Worm (Caenorhabditis elegans) whole organism, L4 larva: ENCODE data around the gene srw-102.

Source experiments
- Y48G9A.11 ChIP-seq: fragments of 200-800 bp; sonication (Bioruptor generic); IDR thresholded peaks from 2 replicates; pipeline ENCODE4 v1.3.6; 2022; ENCODE audit warnings: missing genetic modification reagents, missing genetic modification characterization, missing compliant biosample characterization
- attf-4 ChIP-seq: sonication (generic microtip); optimal IDR thresholded peaks from 3 replicates; lab custom pipeline; 2017; ENCODE audit warnings: missing biosample characterization, missing genetic modification characterization
- ceh-82 ChIP-seq: sonication (generic microtip); optimal IDR thresholded peaks from 2 replicates; lab custom pipeline; 2017; ENCODE audit warnings: missing biosample characterization, missing genetic modification characterization
- dmd-6 ChIP-seq: fragments of 200-800 bp; sonication (Bioruptor generic); IDR thresholded peaks from 2 replicates; pipeline ENCODE4 v1.3.6; 2022; ENCODE audit warnings: missing genetic modification reagents, missing genetic modification characterization, missing compliant biosample characterization
- lsy-2 ChIP-seq, 2 experiments: fragments of 150-350 bp in 1 of 2; sonication (generic microtip) in 1 of 2; optimal IDR thresholded peaks; 2 replicates each; lab custom pipeline; 2014 to 2017; ENCODE audit warnings: missing biosample characterization in 2 of 2, missing genetic modification characterization in 2 of 2
- nhr-10 ChIP-seq: fragments of 150-350 bp; optimal IDR thresholded peaks from 2 replicates; lab custom pipeline; 2014; ENCODE audit warnings: missing biosample characterization, missing genetic modification characterization
- nhr-11 ChIP-seq: fragments of 150-350 bp; optimal IDR thresholded peaks from 2 replicates; lab custom pipeline; 2014; ENCODE audit warnings: missing biosample characterization, missing genetic modification characterization
- nhr-76 ChIP-seq: fragments of 150-350 bp; optimal IDR thresholded peaks from 2 replicates; lab custom pipeline; 2014; ENCODE audit warnings: missing biosample characterization, missing genetic modification characterization
- pqm-1 ChIP-seq: sonication (generic microtip); optimal IDR thresholded peaks from 2 replicates; lab custom pipeline; 2017; ENCODE audit warnings: missing biosample characterization, missing genetic modification characterization
- set-16 ChIP-seq: fragments of 200-800 bp; sonication (Bioruptor generic); IDR thresholded peaks from 2 replicates; pipeline ENCODE4 v1.3.6; 2022; ENCODE audit warnings: missing genetic modification reagents, missing genetic modification characterization, missing compliant biosample characterization
- snpc-1.2 ChIP-seq: fragments of 200-800 bp; sonication (Bioruptor generic); IDR thresholded peaks from 2 replicates; pipeline ENCODE4 v1.3.6; 2022; ENCODE audit warnings: missing genetic modification reagents, missing genetic modification characterization, missing compliant biosample characterization
- tra-1 ChIP-seq: fragments of 200-800 bp; sonication (Bioruptor generic); IDR thresholded peaks from 2 replicates; pipeline ENCODE4 v1.3.6; 2022; ENCODE audit warnings: missing genetic modification reagents, missing genetic modification characterization, missing compliant biosample characterization
- unc-62 ChIP-seq, 3 experiments: fragments of 150-350 bp in 1 of 3; sonication (generic microtip); optimal IDR thresholded peaks in 2 of 3; peaks in 1 of 3; 1 replicate in 1 of 3; 2 replicates in 2 of 3; lab custom pipeline; 2014 to 2017; ENCODE audit warnings: missing biosample characterization in 3 of 3, missing genetic modification characterization in 3 of 3, missing genetic modification reagents in 3 of 3, missing genotype in 1 of 3

DNA sequence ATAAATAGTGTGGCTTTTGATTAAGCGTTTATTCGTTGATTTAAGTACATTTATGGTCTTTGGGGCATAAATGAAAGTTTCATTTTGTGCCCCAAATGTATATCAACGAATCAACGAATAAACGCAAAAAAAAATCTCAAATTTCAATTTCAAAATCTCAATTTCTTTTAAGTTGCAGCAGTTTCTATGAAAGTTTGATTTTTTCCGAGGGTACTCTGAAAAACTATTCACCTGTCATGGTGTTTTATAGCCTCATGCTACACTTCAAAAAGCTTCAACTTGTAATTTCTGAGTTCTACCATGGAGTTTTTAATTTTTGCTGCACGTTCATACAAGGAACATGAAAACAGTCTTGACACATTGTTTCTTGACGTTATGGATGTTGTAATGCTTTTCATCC, 32.5 kb downstream of the srw-102 start, which contains the start of gene ZK697.1:
- no peak for TF ChIP-seq nhr-11 (tag; lab: Kevin White, UChicago)
- no peak for TF ChIP-seq unc-62 (GFP tag; optimal IDR thresholded peaks at IDR 0.05 in 1 of 2; lab: Kevin White, UChicago)
- TF ChIP-seq unc-62 (tag; optimal IDR thresholded peaks at IDR 0.05; lab: Kevin White, UChicago): no peak
- TF ChIP-seq pqm-1 (tag; lab: Kevin White, UChicago): no peak
- TF ChIP-seq ceh-82: no peak
- TF ChIP-seq tra-1 (GFP tag; lab: Robert Waterston, UW): no peak
- TF ChIP-seq attf-4 (tag; lab: Kevin White, UChicago): no peak
- TF ChIP-seq set-16: no peak
- TF ChIP-seq nhr-76 (tag; lab: Kevin White, UChicago): no peak
- no peak for TF ChIP-seq lsy-2 (tag; optimal IDR thresholded peaks at IDR 0.05; lab: Kevin White, UChicago)
- TF ChIP-seq dmd-6 (GFP tag; lab: Robert Waterston, UW): no peak
- TF ChIP-seq nhr-10: no peak
- TF ChIP-seq Y48G9A.11 (GFP tag; lab: Robert Waterston, UW): no peak
- no peak for TF ChIP-seq snpc-1.2 (GFP tag; lab: Robert Waterston, UW)
